Fruit fly (Drosophila melanogaster) Kc167 (cell line): ENCODE results near the gene sip3.

Experiments used
- Myc ChIP-seq: fragments of >200 bp; optimal IDR thresholded peaks from 2 replicates; lab custom pipeline; 2017; ENCODE audit warnings: missing external identifiers
- Sin3A ChIP-seq: fragments of >200 bp; optimal IDR thresholded peaks from 2 replicates; lab custom pipeline; 2018; ENCODE audit warnings: missing external identifiers
- h ChIP-seq: fragments of >200 bp; optimal IDR thresholded peaks from 3 replicates; lab custom pipeline; 2018; ENCODE audit warnings: missing external identifiers
- ttk ChIP-seq: sonication (Bioruptor generic); optimal IDR thresholded peaks from 2 replicates; lab custom pipeline; 2017; ENCODE audit warnings: missing external identifiers

DNA sequence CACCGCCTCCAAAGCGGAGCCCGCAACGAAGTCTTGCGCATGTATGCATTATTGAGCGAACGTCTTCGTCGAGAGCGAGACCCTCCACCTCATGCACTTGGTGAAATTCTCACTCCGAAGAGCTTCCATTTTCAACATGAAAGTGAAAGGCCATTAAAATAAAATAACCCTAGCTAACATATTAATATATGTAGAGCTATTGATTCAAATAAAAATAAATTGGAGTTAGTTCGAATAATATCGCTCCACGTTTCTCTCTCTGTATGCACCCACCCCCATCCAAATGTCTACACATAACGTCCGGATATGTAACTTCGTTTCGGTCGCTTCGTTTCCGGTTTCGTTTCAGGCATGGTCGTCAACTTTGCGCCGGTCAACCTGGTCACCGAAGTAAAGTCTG, 30.7 kb upstream of the sip3 start:
- no peak for TF ChIP-seq ttk
- no peak for TF ChIP-seq Sin3A (lab: Kevin White, UChicago)
- no peak for TF ChIP-seq Myc (lab: Kevin White, UChicago)
- no peak for TF ChIP-seq h (lab: Kevin White, UChicago)
